Fruit fly (Drosophila melanogaster) whole organism, embryonic: Measurements from ENCODE around the gene Agpat4.

Experiments
- CG34422 ChIP-seq: fragments of 200-800 bp; sonication (Bioruptor generic); IDR thresholded peaks from 3 replicates; pipeline ENCODE4 v1.3.6; 2022; ENCODE audit warnings: missing biosample characterization, missing genetic modification characterization
- Dfd ChIP-seq, 2 experiments: fragments of >200 bp; optimal IDR thresholded peaks; 2 replicates each; lab custom pipeline; 2017; ENCODE audit warnings: missing biosample characterization in 2 of 2, missing genetic modification characterization in 2 of 2
- YL-1 ChIP-seq: fragments of 200-800 bp; sonication (Bioruptor generic); optimal IDR thresholded peaks from 3 replicates; lab custom pipeline; 2017; ENCODE audit warnings: missing biosample characterization, mild to moderate bottlenecking, missing genetic modification characterization
- gem ChIP-seq: fragments of 200-800 bp; sonication (Bioruptor generic); optimal IDR thresholded peaks from 2 replicates; lab custom pipeline; 2019; ENCODE audit warnings: missing biosample characterization, mild to moderate bottlenecking, missing genetic modification characterization, moderate library complexity

- no peak for TF ChIP-seq gem (tag; lab: Kevin White, UChicago)
- no peak for TF ChIP-seq Dfd (GFP tag; optimal IDR thresholded peaks at IDR 0.05; lab: Kevin White, UChicago)
- no peak for TF ChIP-seq CG34422 (GFP tag; lab: Robert Waterston, UW)
- TF ChIP-seq YL-1 (GFP tag; lab: Kevin White, UChicago), result peak; percentile 31
Measured at dm6 chr3L:16407815-16408608, 26.6 kb upstream of the Agpat4 start.
